Fruit fly (Drosophila melanogaster) whole organism, wandering third instar larva: ENCODE measurements around the gene Mst89B.

Experiments
- CrebA ChIP-seq: fragments of 200-800 bp; sonication (Bioruptor generic); optimal IDR thresholded peaks from 2 replicates; lab custom pipeline; 2016; ENCODE audit warnings: missing biosample characterization, mild to moderate bottlenecking, missing genetic modification characterization, borderline replicate concordance
- Dfd ChIP-seq: fragments of >200 bp; optimal IDR thresholded peaks from 2 replicates; lab custom pipeline; 2017; ENCODE audit warnings: missing biosample characterization, missing genetic modification characterization
- Dif ChIP-seq: fragments of 200-275, 200-300 bp; sonication (Bioruptor generic); optimal IDR thresholded peaks from 2 replicates; lab custom pipeline; 2018; ENCODE audit warnings: missing biosample characterization, missing genetic modification characterization; ENCODE audit not compliant: partially characterized antibody
- GATAd ChIP-seq: sonication (Bioruptor generic); optimal IDR thresholded peaks from 2 replicates; lab custom pipeline; 2016; ENCODE audit warnings: missing biosample characterization, missing genetic modification characterization
- HLH106 ChIP-seq: fragments of 200-800 bp; optimal IDR thresholded peaks from 3 replicates; lab custom pipeline; 2019; ENCODE audit warnings: missing biosample characterization, mild to moderate bottlenecking, missing genetic modification characterization, moderate library complexity
- Hnf4 ChIP-seq: fragments of 200-800 bp; sonication (Bioruptor generic); optimal IDR thresholded peaks from 2 replicates; lab custom pipeline; 2016; ENCODE audit warnings: missing biosample characterization, mild to moderate bottlenecking, missing genetic modification characterization
- Hr83 ChIP-seq: fragments of 200-300 bp; sonication (Bioruptor generic); optimal IDR thresholded peaks from 2 replicates; lab custom pipeline; 2016; ENCODE audit warnings: missing biosample characterization, mild to moderate bottlenecking, missing genetic modification characterization, moderate library complexity; ENCODE audit not compliant: poor library complexity, severe bottlenecking
- Mio ChIP-seq: sonication (Bioruptor generic); optimal IDR thresholded peaks from 2 replicates; lab custom pipeline; 2016; ENCODE audit warnings: missing biosample characterization, missing genetic modification characterization
- Myc ChIP-seq: fragments of >200 bp; optimal IDR thresholded peaks from 2 replicates; lab custom pipeline; 2017
- N ChIP-seq: fragments of >200 bp; optimal IDR thresholded peaks from 2 replicates; lab custom pipeline; 2018; ENCODE audit warnings: missing biosample characterization, missing external identifiers, missing genetic modification characterization
- Rel ChIP-seq, 2 experiments: fragments of 200-800 bp; sonication (Bioruptor generic) in 1 of 2; optimal IDR thresholded peaks; 2 replicates in 1 of 2; 3 replicates in 1 of 2; lab custom pipeline; 2016 to 2019; ENCODE audit warnings: mild to moderate bottlenecking in 2 of 2, missing biosample characterization in 2 of 2, missing genetic modification characterization in 2 of 2, moderate library complexity in 1 of 2
- Sp1 ChIP-seq: fragments of 200-800 bp; sonication (Bioruptor generic); optimal IDR thresholded peaks from 3 replicates; lab custom pipeline; 2019; ENCODE audit warnings: missing biosample characterization, mild to moderate bottlenecking, missing genetic modification characterization, moderate library complexity
- Vsx2 ChIP-seq: fragments of 200-300, 225-300 bp; sonication (Bioruptor generic); optimal IDR thresholded peaks from 2 replicates; lab custom pipeline; 2018; ENCODE audit warnings: missing biosample characterization, missing genetic modification characterization; ENCODE audit not compliant: partially characterized antibody
- br ChIP-seq: fragments of 200-800 bp; sonication (Bioruptor generic); optimal IDR thresholded peaks from 2 replicates; lab custom pipeline; 2016; ENCODE audit warnings: missing biosample characterization, missing genetic modification characterization
- dl ChIP-seq, 2 experiments: fragments of 175-275, 200-275 bp in 1 of 2; fragments of 200-275 bp in 1 of 2; sonication (Bioruptor generic); optimal IDR thresholded peaks; lab custom pipeline; 2018; ENCODE audit warnings: mild to moderate bottlenecking in 2 of 2, missing biosample characterization in 2 of 2, missing genetic modification characterization in 2 of 2, moderate library complexity in 2 of 2; ENCODE audit not compliant: partially characterized antibody in 2 of 2, insufficient read depth in 1 of 2
- ey ChIP-seq: fragments of 200-800 bp; sonication (Bioruptor generic); optimal IDR thresholded peaks from 2 replicates; lab custom pipeline; 2016; ENCODE audit warnings: missing biosample characterization, missing genetic modification characterization
- foxo ChIP-seq, 2 experiments: fragments of 200-800 bp; sonication (Bioruptor generic); optimal IDR thresholded peaks; 2 replicates in 1 of 2; 3 replicates in 1 of 2; lab custom pipeline; 2016 to 2017; ENCODE audit warnings: missing biosample characterization in 2 of 2, missing genetic modification characterization in 2 of 2
- h ChIP-seq: fragments of 200-800 bp; sonication (Bioruptor generic); optimal IDR thresholded peaks from 3 replicates; lab custom pipeline; 2016; ENCODE audit warnings: missing biosample characterization, mild to moderate bottlenecking, missing genetic modification characterization
- jim ChIP-seq: fragments of 175-275, 200-325 bp; sonication (Bioruptor generic); optimal IDR thresholded peaks from 2 replicates; lab custom pipeline; 2016; ENCODE audit warnings: missing biosample characterization, mild to moderate bottlenecking, missing genetic modification characterization
- pan ChIP-seq: fragments of >200 bp; optimal IDR thresholded peaks from 2 replicates; lab custom pipeline; 2017
- psq ChIP-seq: fragments of 200-800 bp; sonication (Bioruptor generic); optimal IDR thresholded peaks from 3 replicates; lab custom pipeline; 2017; ENCODE audit warnings: missing biosample characterization, mild to moderate bottlenecking, missing genetic modification characterization, moderate library complexity
- sage ChIP-seq: fragments of 200-800 bp; sonication (Bioruptor generic); optimal IDR thresholded peaks from 2 replicates; lab custom pipeline; 2016; ENCODE audit warnings: missing biosample characterization, mild to moderate bottlenecking, missing genetic modification characterization
- usp ChIP-seq: fragments of >200 bp; optimal IDR thresholded peaks from 2 replicates; lab custom pipeline; 2017; ENCODE audit warnings: missing biosample characterization, missing genetic modification characterization
- woc ChIP-seq: sonication (Bioruptor generic); optimal IDR thresholded peaks from 2 replicates; lab custom pipeline; 2016; ENCODE audit warnings: missing biosample characterization, mild to moderate bottlenecking, missing genetic modification characterization

The Mst89B gene

DNA sequence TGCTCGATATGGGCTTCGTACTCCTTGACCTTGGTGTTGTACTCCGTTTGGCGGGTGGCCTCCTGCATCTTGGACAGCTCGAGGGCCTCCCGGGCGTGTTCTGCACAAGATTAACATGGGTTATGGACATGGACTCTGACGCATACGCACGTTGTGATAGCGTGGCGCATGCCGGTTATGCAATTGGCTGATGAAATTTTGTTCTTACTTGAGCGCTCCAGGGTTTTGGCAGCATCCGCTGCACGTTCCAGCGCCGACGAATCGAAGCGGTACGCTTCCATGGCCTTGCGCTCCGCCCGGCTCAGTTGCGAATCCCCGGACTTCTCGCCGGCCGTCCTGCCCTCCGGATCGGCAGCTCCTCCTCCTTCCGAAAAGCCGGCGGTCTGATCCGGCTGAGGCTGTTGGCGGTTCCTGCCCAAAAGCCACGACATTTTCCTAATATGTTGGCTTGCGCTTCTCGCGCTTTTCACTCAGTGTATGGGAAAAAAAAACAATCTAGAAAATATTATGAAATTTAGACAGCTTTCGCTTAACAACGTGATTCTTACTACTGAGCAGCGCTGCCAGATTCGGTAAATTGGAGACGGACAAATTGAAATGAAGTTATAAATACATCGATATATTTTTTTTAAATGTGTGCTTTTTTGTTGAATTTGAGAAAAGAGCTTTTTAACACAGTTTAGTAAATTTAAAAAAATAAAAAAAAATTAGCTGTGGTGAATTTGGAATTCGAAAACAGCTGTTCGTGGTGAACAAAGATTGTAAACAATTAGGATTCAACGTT lies 3.1 kb upstream of the Mst89B start, which contains the start of the genes bor and asun:
bor (minus strand) TSS at position 594 of the 784 bp plus-strand sequence.
asun (plus strand) TSS at position 750 of the 784 bp plus-strand sequence.
- TF ChIP-seq pan (lab: Kevin White, UChicago) = no peak
- TF ChIP-seq Mio = no peak
- TF ChIP-seq woc (GFP tag; lab: Kevin White, UChicago) = no peak
- no peak for TF ChIP-seq Hnf4 (GFP tag; lab: Kevin White, UChicago)
- peak in 1 of 2 experiments; percentile 48 for TF ChIP-seq foxo (GFP tag; optimal IDR thresholded peaks at IDR 0.05; lab: Kevin White, UChicago)
- peak; percentile 8 for TF ChIP-seq ey (GFP tag; lab: Kevin White, UChicago)
- no peak for TF ChIP-seq Dif (GFP tag; lab: Kevin White, UChicago)
- no peak for TF ChIP-seq jim (GFP tag; lab: Kevin White, UChicago)
- peak; percentile 51 for TF ChIP-seq Hr83 (GFP tag; lab: Kevin White, UChicago)
- peak; percentile 31 for TF ChIP-seq Myc (lab: Kevin White, UChicago)
- no peak for TF ChIP-seq N (GFP tag; lab: Kevin White, UChicago)
- no peak for TF ChIP-seq Rel (GFP tag; optimal IDR thresholded peaks at IDR 0.05; lab: Kevin White, UChicago)
- no peak for TF ChIP-seq Rel (tag; optimal IDR thresholded peaks at IDR 0.05; lab: Kevin White, UChicago)
- no peak for TF ChIP-seq GATAd (GFP tag; lab: Kevin White, UChicago)

dm6 chr3R:16272185-16272584 lies 5.4 kb downstream of the Mst89B start, which contains the start of the genes Mat89Ba and gish:
Gene Mat89Ba, minus strand, starts transcription at chr3R:16272415.
Gene gish, plus strand, starts transcription at chr3R:16272452.
- TF ChIP-seq h (GFP tag; lab: Kevin White, UChicago) (no peak), Rel (GFP tag; optimal IDR thresholded peaks at IDR 0.05; lab: Kevin White, UChicago) (no peak), Rel (tag; optimal IDR thresholded peaks at IDR 0.05; lab: Kevin White, UChicago) (peak; percentile 9), Vsx2 (peak; percentile 11), ey (GFP tag; lab: Kevin White, UChicago) (no peak)

DNA sequence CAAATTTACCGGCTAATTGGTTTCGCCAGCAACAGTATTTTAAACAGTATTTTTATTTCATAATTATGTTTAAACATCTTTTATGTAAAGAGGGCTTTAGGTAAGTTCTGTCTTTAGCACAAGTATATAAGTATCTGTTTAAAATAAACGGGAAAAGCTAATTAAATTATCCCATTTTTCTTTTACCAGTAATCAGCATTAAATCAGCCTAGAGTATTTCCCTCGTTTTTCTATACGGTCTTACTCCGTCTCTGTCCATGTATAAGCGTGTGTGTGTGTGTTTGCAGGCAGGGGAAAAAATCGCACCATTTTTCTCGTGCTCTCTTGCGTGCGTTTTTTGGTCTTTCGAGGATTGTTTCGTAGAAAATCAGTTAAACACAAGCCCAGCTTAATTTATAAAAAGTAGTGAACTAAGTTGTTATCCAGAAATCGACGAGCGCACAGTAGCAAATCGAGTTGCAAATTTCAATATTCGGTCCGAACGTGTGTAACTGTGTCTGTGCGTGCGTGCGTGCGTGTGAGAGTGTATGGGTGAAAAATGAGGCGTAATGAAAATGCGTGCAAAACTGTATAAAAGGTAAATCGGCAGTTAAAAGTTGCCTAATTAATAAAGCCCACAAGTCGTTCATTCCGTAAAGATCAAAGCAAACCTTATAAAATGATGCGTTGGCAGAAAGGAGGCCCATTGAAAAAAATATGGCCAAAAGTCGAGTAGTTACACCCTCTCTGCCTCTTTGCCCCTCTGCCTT lies 6.1 kb downstream of the Mst89B start:
- peak; percentile 69 for TF ChIP-seq Vsx2
- TF ChIP-seq CrebA = no peak
- TF ChIP-seq pan (lab: Kevin White, UChicago) = no peak
- TF ChIP-seq usp (GFP tag; lab: Kevin White, UChicago) = no peak
- TF ChIP-seq psq = peak; percentile 48
- no peak for TF ChIP-seq Mio
- no peak for TF ChIP-seq Rel (GFP tag; optimal IDR thresholded peaks at IDR 0.05; lab: Kevin White, UChicago)
- TF ChIP-seq Rel (tag; optimal IDR thresholded peaks at IDR 0.05; lab: Kevin White, UChicago) = peak; percentile 13
- TF ChIP-seq Sp1 = no peak

DNA sequence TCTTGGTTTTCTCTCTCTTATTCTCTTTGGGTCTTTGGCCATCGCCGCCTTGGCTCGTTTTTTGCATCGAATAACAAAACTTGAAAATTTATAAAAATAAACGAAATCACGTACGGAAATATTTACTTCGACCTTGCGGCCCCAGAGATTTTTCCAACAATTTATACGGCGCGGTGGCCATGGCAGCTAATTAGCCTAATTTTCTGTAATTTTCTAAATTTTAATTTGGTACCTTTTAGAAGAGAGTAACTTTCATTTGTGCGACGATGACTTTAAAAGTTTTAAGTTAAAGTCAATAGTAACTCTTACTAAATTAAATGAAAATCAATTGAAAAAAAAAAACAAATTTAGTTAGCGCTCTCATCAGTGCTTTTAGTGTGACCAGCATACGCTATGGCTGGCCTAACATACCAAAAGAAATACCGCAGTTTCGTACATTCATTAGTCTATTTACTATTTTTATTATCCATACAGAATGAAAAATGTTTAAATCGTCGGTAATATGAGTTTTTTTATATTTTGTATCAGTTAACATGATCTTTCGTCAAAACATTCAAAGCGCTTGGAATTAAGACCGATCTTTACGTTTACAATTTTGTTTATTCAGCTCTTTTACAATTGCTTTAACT lies 6.8 kb downstream of the Mst89B start:
- TF ChIP-seq Myc (lab: Kevin White, UChicago) = no peak
- TF ChIP-seq foxo (GFP tag; optimal IDR thresholded peaks at IDR 0.05; lab: Kevin White, UChicago) = no peak
- TF ChIP-seq h (GFP tag; lab: Kevin White, UChicago) = no peak
- TF ChIP-seq Dfd (GFP tag; lab: Kevin White, UChicago) = no peak
- TF ChIP-seq jim (GFP tag; lab: Kevin White, UChicago) = no peak
- no peak for TF ChIP-seq HLH106 (tag; lab: Kevin White, UChicago)
- no peak for TF ChIP-seq pan (lab: Kevin White, UChicago)

- TF ChIP-seq Dif (GFP tag; lab: Kevin White, UChicago) (peak; percentile 3), psq (peak; percentile 25), dl (GFP tag; optimal IDR thresholded peaks at IDR 0.05; lab: Kevin White, UChicago; ENCODE audit: insufficient read depth in 1 of 2, partially characterized antibody in 2 of 2) (peak; percentile 0 to 57), usp (GFP tag; lab: Kevin White, UChicago) (no peak), woc (GFP tag; lab: Kevin White, UChicago) (no peak)
- TF ChIP-seq, all 38 proteins: peak for 3
Measured at dm6 chr3R:16274534-16274933, 7.7 kb downstream of the Mst89B start.

DNA sequence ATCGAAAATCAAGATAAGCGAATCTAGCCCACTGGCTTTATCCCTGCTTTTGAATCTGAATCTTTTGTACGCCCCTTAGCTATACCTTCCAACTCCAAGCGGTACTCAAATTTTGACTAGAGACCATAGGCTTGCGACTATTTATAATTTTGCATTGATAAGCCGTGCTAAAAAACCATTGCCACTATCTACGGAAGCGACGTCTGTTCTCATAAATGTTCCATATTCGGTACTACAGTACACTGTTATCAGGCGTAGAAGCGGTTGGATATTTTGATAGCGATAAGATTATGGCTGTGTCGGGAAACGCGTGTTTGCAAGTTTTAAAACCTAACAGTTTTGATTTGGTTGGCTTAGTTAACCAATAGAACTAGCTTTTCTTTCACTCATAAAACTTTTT lies 8.5 kb downstream of the Mst89B start:
- no peak for TF ChIP-seq woc (GFP tag; lab: Kevin White, UChicago)
- no peak for TF ChIP-seq br
- TF ChIP-seq jim (GFP tag; lab: Kevin White, UChicago) = no peak
- TF ChIP-seq sage (GFP tag; lab: Kevin White, UChicago) = no peak
- TF ChIP-seq Myc (lab: Kevin White, UChicago) = no peak
- no peak for TF ChIP-seq Dif (GFP tag; lab: Kevin White, UChicago)
- no peak for TF ChIP-seq Sp1
- TF ChIP-seq Dfd (GFP tag; lab: Kevin White, UChicago) = no peak
- TF ChIP-seq ey (GFP tag; lab: Kevin White, UChicago) = no peak
